Fruit fly (Drosophila melanogaster) whole organism, embryonic: ENCODE results near the gene aqz.

Experiments used
- BtbVII ChIP-seq: fragments of 200-800 bp; sonication (Bioruptor generic); optimal IDR thresholded peaks from 3 replicates; lab custom pipeline; 2017; ENCODE audit warnings: missing biosample characterization, mild to moderate bottlenecking, missing genetic modification characterization
- CG13296 ChIP-seq: fragments of 200-800 bp; sonication (Bioruptor generic); optimal IDR thresholded peaks from 3 replicates; lab custom pipeline; 2018; ENCODE audit warnings: missing biosample characterization, mild to moderate bottlenecking, missing genetic modification characterization
- CG14014 ChIP-seq: fragments of 200-800 bp; sonication (Bioruptor generic); IDR thresholded peaks from 2 replicates; pipeline ENCODE4 v1.3.6; 2022; ENCODE audit warnings: missing biosample characterization, missing genetic modification characterization
- CG15011 ChIP-seq: fragments of 200-800 bp; sonication (Bioruptor generic); optimal IDR thresholded peaks from 3 replicates; lab custom pipeline; 2018; ENCODE audit warnings: missing biosample characterization, mild to moderate bottlenecking, missing genetic modification characterization
- CG1529 ChIP-seq: fragments of 200-800 bp; sonication (Bioruptor generic); optimal IDR thresholded peaks from 3 replicates; lab custom pipeline; 2018; ENCODE audit warnings: missing biosample characterization, missing genetic modification characterization
- CG15696 ChIP-seq: fragments of 200-800 bp; sonication (Bioruptor generic); optimal IDR thresholded peaks from 2 replicates; lab custom pipeline; 2019; ENCODE audit warnings: missing biosample characterization, mild to moderate bottlenecking, missing genetic modification characterization, moderate library complexity
- CG16815 ChIP-seq: fragments of 200-800 bp; sonication (Bioruptor generic); optimal IDR thresholded peaks from 3 replicates; lab custom pipeline; 2017; ENCODE audit warnings: missing biosample characterization, mild to moderate bottlenecking, missing genetic modification characterization
- CG17568 ChIP-seq: fragments of 200-800 bp; sonication (Bioruptor generic); optimal IDR thresholded peaks from 2 replicates; lab custom pipeline; 2018; ENCODE audit warnings: missing biosample characterization, mild to moderate bottlenecking, missing genetic modification characterization, moderate library complexity
- CG17912 ChIP-seq: fragments of 200-800 bp; sonication (Bioruptor generic); optimal IDR thresholded peaks from 2 replicates; lab custom pipeline; 2018; ENCODE audit warnings: missing biosample characterization, mild to moderate bottlenecking, missing genetic modification characterization
- CG1792 ChIP-seq: fragments of 200-800 bp; sonication (Bioruptor generic); optimal IDR thresholded peaks from 2 replicates; lab custom pipeline; 2016; ENCODE audit warnings: missing biosample characterization, missing genetic modification characterization
- CG2120 ChIP-seq: fragments of 200-800 bp; sonication (Bioruptor generic); optimal IDR thresholded peaks from 3 replicates; lab custom pipeline; 2016; ENCODE audit warnings: missing biosample characterization, missing genetic modification characterization
- CG3281 ChIP-seq: fragments of 200-800 bp; sonication (Bioruptor generic); optimal IDR thresholded peaks from 3 replicates; lab custom pipeline; 2017; ENCODE audit warnings: missing biosample characterization, mild to moderate bottlenecking, missing genetic modification characterization
- CG42726 ChIP-seq: fragments of 200-800 bp; sonication (Bioruptor generic); IDR thresholded peaks from 2 replicates; pipeline ENCODE4 v1.3.6; 2022; ENCODE audit warnings: missing biosample characterization, missing genetic modification characterization; ENCODE audit not compliant: partially characterized antibody
- CG6765 ChIP-seq: fragments of 200-800 bp; sonication (Bioruptor generic); optimal IDR thresholded peaks from 3 replicates; lab custom pipeline; 2017; ENCODE audit warnings: missing biosample characterization, mild to moderate bottlenecking, missing genetic modification characterization
- CG7357 ChIP-seq: fragments of 200-800 bp; sonication (Bioruptor generic); IDR thresholded peaks from 3 replicates; pipeline ENCODE4 v1.3.6; 2022; ENCODE audit warnings: missing biosample characterization, missing genetic modification characterization
- CG7786 ChIP-seq: fragments of 200-800 bp; sonication (Bioruptor generic); optimal IDR thresholded peaks from 2 replicates; lab custom pipeline; 2016; ENCODE audit warnings: missing biosample characterization, missing genetic modification characterization
- CG8281 ChIP-seq: fragments of 200-800 bp; sonication (Bioruptor generic); optimal IDR thresholded peaks from 2 replicates; lab custom pipeline; 2018; ENCODE audit warnings: missing biosample characterization, mild to moderate bottlenecking, missing genetic modification characterization, moderate library complexity
- CG8478 ChIP-seq: fragments of >200 bp; optimal IDR thresholded peaks from 2 replicates; lab custom pipeline; 2018
- CG8765 ChIP-seq: fragments of 200-800 bp; sonication (Bioruptor generic); IDR thresholded peaks from 2 replicates; pipeline ENCODE4 v1.3.6; 2022; ENCODE audit warnings: missing biosample characterization, missing genetic modification characterization
- Dbx ChIP-seq: fragments of 200-800 bp; sonication (Bioruptor generic); IDR thresholded peaks from 3 replicates; pipeline ENCODE4 v1.3.6; 2022; ENCODE audit warnings: missing biosample characterization, missing genetic modification characterization
- HLHmδ ChIP-seq: fragments of 200-800 bp; sonication (Bioruptor generic); optimal IDR thresholded peaks from 2 replicates; lab custom pipeline; 2018; ENCODE audit warnings: missing biosample characterization, mild to moderate bottlenecking, missing genetic modification characterization, moderate library complexity
- Kr ChIP-seq: fragments of 200-800 bp; sonication (Bioruptor generic); optimal IDR thresholded peaks from 2 replicates; lab custom pipeline; 2017; ENCODE audit warnings: missing biosample characterization, mild to moderate bottlenecking, missing genetic modification characterization
- Nf-YB ChIP-seq: fragments of 200-800 bp; sonication (Bioruptor generic); optimal IDR thresholded peaks from 3 replicates; lab custom pipeline; 2019; ENCODE audit warnings: missing biosample characterization, mild to moderate bottlenecking, missing genetic modification characterization, moderate library complexity
- Rfx ChIP-seq: fragments of 200-800 bp; sonication (Bioruptor generic); IDR thresholded peaks from 2 replicates; pipeline ENCODE4 v1.3.6; 2022; ENCODE audit warnings: missing biosample characterization, missing genetic modification characterization
- Ssrp ChIP-seq: fragments of 200-800 bp; sonication (Bioruptor generic); optimal IDR thresholded peaks from 2 replicates; lab custom pipeline; 2018; ENCODE audit warnings: missing biosample characterization, mild to moderate bottlenecking, missing genetic modification characterization, moderate library complexity
- TFAM ChIP-seq: fragments of 200-800 bp; sonication (Bioruptor generic); optimal IDR thresholded peaks from 2 replicates; lab custom pipeline; 2017; ENCODE audit warnings: missing biosample characterization, missing genetic modification characterization, inconsistent platforms
- ash1 ChIP-seq: fragments of 200-800 bp; sonication (Bioruptor generic); optimal IDR thresholded peaks from 2 replicates; lab custom pipeline; 2018; ENCODE audit warnings: missing biosample characterization, mild to moderate bottlenecking, missing genetic modification characterization
- bcd ChIP-seq: fragments of 200-800 bp; sonication (Bioruptor generic); optimal IDR thresholded peaks from 2 replicates; lab custom pipeline; 2017; ENCODE audit warnings: missing biosample characterization, mild to moderate bottlenecking, missing genetic modification characterization
- dmrt99B ChIP-seq: fragments of 200-800 bp; sonication (Bioruptor generic); optimal IDR thresholded peaks from 2 replicates; lab custom pipeline; 2018; ENCODE audit warnings: missing biosample characterization, mild to moderate bottlenecking, missing genetic modification characterization, moderate library complexity
- dysf ChIP-seq: fragments of 200-800 bp; sonication (Bioruptor generic); IDR thresholded peaks from 3 replicates; pipeline ENCODE4 v1.3.6; 2022; ENCODE audit warnings: missing biosample characterization, missing genetic modification characterization
- ewg ChIP-seq: fragments of 200-800 bp; sonication (Bioruptor generic); optimal IDR thresholded peaks from 3 replicates; lab custom pipeline; 2017; ENCODE audit warnings: mild to moderate bottlenecking, missing biosample characterization, missing genetic modification reagents, missing genetic modification characterization
- gt ChIP-seq: fragments of 200-800 bp; sonication (Bioruptor generic); IDR thresholded peaks from 2 replicates; pipeline ENCODE4 v1.3.6; 2022; ENCODE audit warnings: missing biosample characterization, missing genetic modification characterization
- ind ChIP-seq: fragments of 200-800 bp; sonication (Bioruptor generic); optimal IDR thresholded peaks from 3 replicates; lab custom pipeline; 2016; ENCODE audit warnings: missing biosample characterization, missing genetic modification characterization
- jing ChIP-seq: fragments of 200-800 bp; sonication (Bioruptor generic); optimal IDR thresholded peaks from 2 replicates; lab custom pipeline; 2018; ENCODE audit warnings: missing biosample characterization, mild to moderate bottlenecking, missing genetic modification characterization
- lola ChIP-seq, 3 experiments: fragments of >200 bp in 2 of 3; fragments of 200-800 bp in 1 of 3; sonication (Bioruptor generic) in 1 of 3; optimal IDR thresholded peaks; 2 replicates each; lab custom pipeline; 2017 to 2019; ENCODE audit warnings: missing biosample characterization in 3 of 3, missing genetic modification characterization in 3 of 3, mild to moderate bottlenecking in 1 of 3, moderate library complexity in 1 of 3
- nerfin-1 ChIP-seq: fragments of 200-800 bp; sonication (Bioruptor generic); optimal IDR thresholded peaks from 3 replicates; lab custom pipeline; 2019; ENCODE audit warnings: missing biosample characterization, mild to moderate bottlenecking, missing genetic modification characterization, moderate library complexity
- nerfin-2 ChIP-seq: fragments of 200-800 bp; sonication (Bioruptor generic); IDR thresholded peaks from 2 replicates; pipeline ENCODE4 v1.3.6; 2022; ENCODE audit warnings: missing biosample characterization, missing genetic modification characterization; ENCODE audit not compliant: partially characterized antibody
- nom ChIP-seq: fragments of 200-800 bp; sonication (Bioruptor generic); optimal IDR thresholded peaks from 2 replicates; lab custom pipeline; 2017; ENCODE audit warnings: missing biosample characterization, missing genetic modification characterization, mild to moderate bottlenecking, moderate library complexity, missing genetic modification reagents
- onecut ChIP-seq: fragments of 200-800 bp; sonication (Bioruptor generic); IDR thresholded peaks from 2 replicates; pipeline ENCODE4 v1.3.6; 2022; ENCODE audit warnings: missing biosample characterization, missing genetic modification characterization
- peb ChIP-seq: fragments of 200-800 bp; sonication (Bioruptor generic); IDR thresholded peaks from 2 replicates; pipeline ENCODE4 v1.3.6; 2022; ENCODE audit warnings: missing biosample characterization, missing genetic modification characterization
- prd ChIP-seq, 3 experiments: fragments of >200 bp in 2 of 3; fragments of 200-800 bp in 1 of 3; sonication (Bioruptor generic) in 1 of 3; optimal IDR thresholded peaks in 2 of 3; IDR thresholded peaks in 1 of 3; 2 replicates in 2 of 3; 3 replicates in 1 of 3; pipeline versions ENCODE4 v1.3.6 to Lab custom; 2017 to 2022; ENCODE audit warnings: missing biosample characterization in 1 of 3, missing genetic modification characterization in 1 of 3
- ranshi ChIP-seq: fragments of 200-800 bp; sonication (Bioruptor generic); IDR thresholded peaks from 2 replicates; pipeline ENCODE4 v1.3.6; 2022; ENCODE audit warnings: missing biosample characterization, missing genetic modification characterization
- shn ChIP-seq: fragments of 200-800 bp; sonication (Bioruptor generic); optimal IDR thresholded peaks from 3 replicates; lab custom pipeline; 2016; ENCODE audit warnings: missing biosample characterization, missing genetic modification characterization
- sim ChIP-seq: fragments of 200-800 bp; sonication (Bioruptor generic); IDR thresholded peaks from 2 replicates; pipeline ENCODE4 v1.3.6; 2022; ENCODE audit warnings: missing biosample characterization, missing genetic modification characterization
- toy ChIP-seq: fragments of 200-800 bp; sonication (Bioruptor generic); IDR thresholded peaks from 2 replicates; pipeline ENCODE4 v1.3.6; 2022; ENCODE audit warnings: missing biosample characterization, missing genetic modification characterization
- trh ChIP-seq: fragments of 200-800 bp; sonication (Bioruptor generic); optimal IDR thresholded peaks from 2 replicates; lab custom pipeline; 2016; ENCODE audit warnings: missing biosample characterization, missing genetic modification characterization
- tx ChIP-seq: fragments of 200-800 bp; sonication (Bioruptor generic); optimal IDR thresholded peaks from 2 replicates; lab custom pipeline; 2016; ENCODE audit warnings: missing biosample characterization, missing genetic modification characterization
- unpg ChIP-seq: fragments of 200-800 bp; sonication (Bioruptor generic); optimal IDR thresholded peaks from 3 replicates; lab custom pipeline; 2018; ENCODE audit warnings: missing biosample characterization, mild to moderate bottlenecking, missing genetic modification characterization, moderate library complexity
- wor ChIP-seq: fragments of 200-800 bp; sonication (Bioruptor generic); IDR thresholded peaks from 2 replicates; pipeline ENCODE4 v1.3.6; 2022; ENCODE audit warnings: missing biosample characterization, missing genetic modification characterization

Gene aqz

DNA sequence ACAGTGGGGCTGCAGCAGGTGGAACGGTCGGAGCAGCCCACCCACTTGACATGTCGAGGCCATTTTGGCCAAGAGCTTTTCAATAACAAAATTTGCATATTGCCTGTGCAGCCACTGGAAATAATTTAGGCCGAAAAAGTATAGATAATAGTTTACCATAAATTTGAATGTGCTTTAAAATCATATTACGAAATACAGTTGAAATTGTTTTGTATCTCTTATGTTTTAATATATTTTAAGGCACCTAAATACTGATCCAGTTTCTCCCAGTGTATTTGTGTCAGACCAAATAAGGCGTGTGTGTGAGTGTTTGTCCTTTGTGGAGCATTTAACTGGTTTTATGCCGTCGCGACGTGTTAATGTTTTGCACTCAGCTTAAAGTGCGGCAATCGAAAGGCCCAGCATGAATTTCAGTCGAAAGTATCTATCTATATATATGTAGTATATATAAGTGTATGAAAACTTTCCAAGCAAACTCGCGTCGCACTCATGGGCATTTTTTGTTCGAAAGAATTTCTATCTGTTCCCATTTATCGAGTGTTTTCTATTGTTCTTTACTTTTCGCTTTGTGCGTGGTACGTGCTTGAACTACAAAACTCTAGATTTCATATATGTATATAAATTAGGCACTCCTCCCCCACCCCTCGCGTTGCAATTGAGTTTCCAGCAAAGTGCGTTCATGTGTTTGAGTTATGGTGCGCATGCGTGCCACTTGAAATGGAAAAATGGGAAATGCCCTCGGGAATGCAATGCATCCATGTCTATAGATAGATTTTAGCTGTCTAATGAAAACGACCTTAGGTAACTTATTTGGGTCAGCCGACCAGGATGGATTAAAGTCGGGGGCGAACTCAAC, 29.1 kb upstream of the aqz start (continued):
- no peak for TF ChIP-seq CG17568
- TF ChIP-seq onecut, result no peak
- no peak for TF ChIP-seq CG14014
- TF ChIP-seq prd (optimal IDR thresholded peaks at IDR 0.05; lab: Kevin White, UChicago), result no peak
- peak; percentile 50; the same call in 2 of the 3 replicates for TF ChIP-seq prd (GFP tag; IDR thresholded peaks at IDR 0.05; lab: Robert Waterston, UW)
- TF ChIP-seq wor (GFP tag; lab: Robert Waterston, UW), result no peak
- no peak for TF ChIP-seq CG42726 (GFP tag; lab: Robert Waterston, UW)
- no peak for TF ChIP-seq CG8478 (lab: Kevin White, UChicago)
- no peak for TF ChIP-seq nerfin-2 (GFP tag; lab: Robert Waterston, UW)
- no peak for TF ChIP-seq CG15011 (GFP tag; lab: Kevin White, UChicago)
- peak in 1 of 3 experiments; percentile 60 for TF ChIP-seq lola (GFP tag; optimal IDR thresholded peaks at IDR 0.05; lab: Kevin White, UChicago)
- peak; percentile 55 for TF ChIP-seq Ssrp (tag; lab: Kevin White, UChicago)
- TF ChIP-seq ewg, result no peak
- peak; percentile 23 for TF ChIP-seq CG1529 (GFP tag; lab: Kevin White, UChicago)
- TF ChIP-seq CG1792 (GFP tag; lab: Kevin White, UChicago), result no peak
- TF ChIP-seq CG2120, result no peak
- no peak for TF ChIP-seq CG7357 (GFP tag; lab: Robert Waterston, UW)
- no peak for TF ChIP-seq ranshi
- TF ChIP-seq nom (GFP tag; lab: Kevin White, UChicago), result peak; percentile 12
- no peak for TF ChIP-seq CG6765
- TF ChIP-seq trh, result no peak
- no peak for TF ChIP-seq bcd (GFP tag; lab: Kevin White, UChicago)
- no peak for TF ChIP-seq Kr (GFP tag; lab: Kevin White, UChicago)
- TF ChIP-seq CG8765 (GFP tag; lab: Robert Waterston, UW), result peak; percentile 26; the same call in 1 of the 2 replicates
- no peak for TF ChIP-seq Rfx
- no peak for TF ChIP-seq TFAM (GFP tag; lab: Kevin White, UChicago)
- no peak for TF ChIP-seq CG17912 (GFP tag; lab: Kevin White, UChicago)
- peak; percentile 59 for TF ChIP-seq unpg (GFP tag; lab: Kevin White, UChicago)
- no peak for TF ChIP-seq CG8281
- no peak for TF ChIP-seq nerfin-1 (tag; lab: Kevin White, UChicago)
- peak; percentile 46 for TF ChIP-seq CG15696 (tag; lab: Kevin White, UChicago)
- TF ChIP-seq CG3281, result no peak
- TF ChIP-seq toy (GFP tag; lab: Robert Waterston, UW), result no peak
- peak; percentile 28; the same call in 1 of the 2 replicates for TF ChIP-seq peb (GFP tag; lab: Robert Waterston, UW)
- TF ChIP-seq CG13296 (GFP tag; lab: Kevin White, UChicago), result no peak
- peak; percentile 37 for TF ChIP-seq CG16815
- no peak for TF ChIP-seq shn
- TF ChIP-seq ash1 (GFP tag; lab: Kevin White, UChicago), result no peak
- no peak for TF ChIP-seq Dbx (GFP tag; lab: Robert Waterston, UW)
- no peak for TF ChIP-seq tx
- no peak for TF ChIP-seq jing (GFP tag; lab: Kevin White, UChicago)
- no peak for TF ChIP-seq sim (GFP tag; lab: Robert Waterston, UW)
- no peak for TF ChIP-seq CG7786 (GFP tag; lab: Kevin White, UChicago)
- TF ChIP-seq gt (GFP tag; lab: Robert Waterston, UW), result no peak
- no peak for TF ChIP-seq BtbVII (GFP tag; lab: Kevin White, UChicago)
- no peak for TF ChIP-seq ind (GFP tag; lab: Kevin White, UChicago)
- TF ChIP-seq dmrt99B (tag; lab: Kevin White, UChicago), result peak; percentile 24
- peak; percentile 50 for TF ChIP-seq HLHmδ (GFP tag; lab: Kevin White, UChicago)
- TF ChIP-seq dysf (GFP tag; lab: Robert Waterston, UW), result no peak
- peak; percentile 1 for TF ChIP-seq Nf-YB (GFP tag; lab: Kevin White, UChicago)
